Worm (Caenorhabditis elegans): ENCODE data around the gene paqr-2.

Gene paqr-2

DNA sequence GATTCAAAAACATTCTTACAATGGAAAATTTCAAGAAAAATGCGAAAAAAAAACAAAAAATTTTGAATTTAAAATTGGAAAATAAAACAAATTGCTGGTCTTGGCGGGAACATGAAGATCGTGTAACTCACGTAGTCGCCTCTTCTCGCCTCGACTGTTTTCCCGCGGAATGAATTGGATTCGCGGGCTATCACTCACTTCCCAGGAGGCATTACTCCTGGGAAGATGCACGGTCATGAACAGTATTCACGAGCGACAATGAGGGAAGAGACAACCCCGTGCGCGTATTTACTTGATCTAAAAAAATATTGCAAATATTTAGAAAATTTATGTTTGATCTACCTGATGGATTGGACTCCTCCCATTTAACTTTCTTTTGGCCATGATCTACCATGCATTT lies 26.6 kb upstream of the paqr-2 start (continued):
- peak; percentile 44; the same call in 1 of the 2 replicates for TF ChIP-seq ceh-91 (GFP tag; IDR thresholded peaks at IDR 0.05)
- no peak for TF ChIP-seq F37B4.10 (GFP tag; IDR thresholded peaks at IDR 0.05)
- TF ChIP-seq D2030.7 (GFP tag; IDR thresholded peaks at IDR 0.05), result peak; percentile 52
- TF ChIP-seq dpl-1 (GFP tag; optimal IDR thresholded peaks at IDR 0.05), result peak; percentile 19
- TF ChIP-seq ceh-58 (GFP tag; IDR thresholded peaks at IDR 0.05), result no peak
- peak; percentile 40 for TF ChIP-seq lsl-1 (GFP tag; optimal IDR thresholded peaks at IDR 0.05)
- TF ChIP-seq C17E4.6 (GFP tag; IDR thresholded peaks at IDR 0.05), result no peak
- no peak for TF ChIP-seq ztf-6 (GFP tag; IDR thresholded peaks at IDR 0.05)
- TF ChIP-seq lag-1 (GFP tag; IDR thresholded peaks at IDR 0.05), result no peak
- no peak for TF ChIP-seq ztf-26 (tag; optimal IDR thresholded peaks at IDR 0.05)
- no peak for TF ChIP-seq C06A6.2 (GFP tag; conservative IDR thresholded peaks at IDR 0.05)
- no peak for TF ChIP-seq Y56A3A.18 (GFP tag; IDR thresholded peaks at IDR 0.05)
- TF ChIP-seq nhr-90 (tag; optimal IDR thresholded peaks at IDR 0.05), result no peak
- peak; percentile 61 for TF ChIP-seq dox-1 (GFP tag; IDR thresholded peaks at IDR 0.05)
- no peak for TF ChIP-seq ekl-4 (GFP tag; IDR thresholded peaks at IDR 0.05)
- TF ChIP-seq F49E8.2 (tag; optimal IDR thresholded peaks at IDR 0.05; ENCODE audit: insufficient read depth), result no peak
- TF ChIP-seq zim-3 (tag; optimal IDR thresholded peaks at IDR 0.05), result no peak
- TF ChIP-seq ztf-3 (GFP tag; optimal IDR thresholded peaks at IDR 0.05), result no peak
- TF ChIP-seq snpc-4 (GFP tag; optimal IDR thresholded peaks at IDR 0.05), result no peak
- no peak for TF ChIP-seq snpc-4 (tag; optimal IDR thresholded peaks at IDR 0.05)
- TF ChIP-seq unc-130 (GFP tag; optimal IDR thresholded peaks at IDR 0.05), result no peak
- no peak for TF ChIP-seq pbrm-1 (GFP tag; IDR thresholded peaks at IDR 0.05)
- TF ChIP-seq attf-5 (GFP tag; optimal IDR thresholded peaks at IDR 0.05), result no peak
- TF ChIP-seq madf-8 (GFP tag; conservative IDR thresholded peaks at IDR 0.05), result peak; percentile 86
- TF ChIP-seq mxl-1 (tag; optimal IDR thresholded peaks at IDR 0.05), result no peak
- no peak for TF ChIP-seq snpc-1.1 (tag; optimal IDR thresholded peaks at IDR 0.05; ENCODE audit: insufficient read depth)
- no peak for TF ChIP-seq ccch-3 (GFP tag; optimal IDR thresholded peaks at IDR 0.05)
- no peak for TF ChIP-seq F23B12.7 (tag; optimal IDR thresholded peaks at IDR 0.05; ENCODE audit: insufficient read depth)
- TF ChIP-seq aptf-2 (GFP tag; conservative IDR thresholded peaks at IDR 0.05), result peak; percentile 100
- TF ChIP-seq F57A8.1 (GFP tag; optimal IDR thresholded peaks at IDR 0.05), result no peak
- peak; percentile 100 for TF ChIP-seq aptf-3 (GFP tag; IDR thresholded peaks at IDR 0.05)
- TF ChIP-seq egl-18 (GFP tag; IDR thresholded peaks at IDR 0.05), result no peak
- TF ChIP-seq T07F8.4 (tag; optimal IDR thresholded peaks at IDR 0.05), result no peak
- no peak for TF ChIP-seq cebp-2 (GFP tag; IDR thresholded peaks at IDR 0.05)
- no peak for TF ChIP-seq B0261.1 (tag; optimal IDR thresholded peaks at IDR 0.05)
- TF ChIP-seq bed-2 (GFP tag; IDR thresholded peaks at IDR 0.05), result no peak
- TF ChIP-seq madf-10 (tag; optimal IDR thresholded peaks at IDR 0.05), result no peak
- TF ChIP-seq die-1 (tag; optimal IDR thresholded peaks at IDR 0.05), result peak; percentile 7
- no peak for TF ChIP-seq mes-4 (tag; optimal IDR thresholded peaks at IDR 0.05)
- no peak for TF ChIP-seq Y53G8AR.9 (GFP tag; conservative IDR thresholded peaks at IDR 0.05)
- TF ChIP-seq nfya-2 (GFP tag; IDR thresholded peaks at IDR 0.05), result no peak
- no peak for TF ChIP-seq let-526 (GFP tag; IDR thresholded peaks at IDR 0.05)
- no peak for TF ChIP-seq hlh-26 (GFP tag; conservative IDR thresholded peaks at IDR 0.05)
- no peak for TF ChIP-seq attf-3 (GFP tag; conservative IDR thresholded peaks at IDR 0.05)
- no peak for TF ChIP-seq ceh-27 (GFP tag; optimal IDR thresholded peaks at IDR 0.05)
- TF ChIP-seq lin-26 (GFP tag; IDR thresholded peaks at IDR 0.05), result no peak
- TF ChIP-seq attf-6 (GFP tag; IDR thresholded peaks at IDR 0.05), result no peak
- TF ChIP-seq nhr-80 (tag; optimal IDR thresholded peaks at IDR 0.05), result no peak
- TF ChIP-seq tbp1 (GFP tag; optimal IDR thresholded peaks at IDR 0.05), result no peak
- TF ChIP-seq B0019.2 (GFP tag; conservative IDR thresholded peaks at IDR 0.05), result no peak
